Worm (Caenorhabditis elegans) whole organism, midembryonic: ENCODE measurements around the gene hmg-1.2.

Experiments
- T22C8.4 ChIP-seq: fragments of 200-800 bp; sonication (Bioruptor generic); IDR thresholded peaks from 2 replicates; pipeline ENCODE4 v1.3.6; 2022; ENCODE audit warnings: missing genetic modification characterization, missing compliant biosample characterization
- cog-1 ChIP-seq: sonication (generic microtip); optimal IDR thresholded peaks from 2 replicates; lab custom pipeline; 2016; ENCODE audit warnings: missing genetic modification characterization, missing compliant biosample characterization
- flt-1 ChIP-seq: fragments of 200-800 bp; sonication (Bioruptor generic); IDR thresholded peaks from 2 replicates; pipeline ENCODE4 v1.3.6; 2022; ENCODE audit warnings: missing genetic modification characterization, missing compliant biosample characterization
- klf-2 ChIP-seq: fragments of 200-800 bp; sonication (Bioruptor generic); conservative IDR thresholded peaks from 2 replicates; pipeline ENCODE4 v1.3.6; 2022; ENCODE audit warnings: missing genetic modification reagents, missing genetic modification characterization, missing compliant biosample characterization
- med-1 ChIP-seq: sonication (generic microtip); optimal IDR thresholded peaks from 2 replicates; lab custom pipeline; 2017; ENCODE audit warnings: missing genetic modification characterization, mild to moderate bottlenecking, missing compliant biosample characterization, antibody characterized with exemption, missing genetic modification reagents; ENCODE audit not compliant: insufficient read depth
- ref-1 ChIP-seq: fragments of 200-800 bp; sonication (Bioruptor generic); conservative IDR thresholded peaks from 2 replicates; pipeline ENCODE4 v1.3.6; 2022; ENCODE audit warnings: missing genetic modification reagents, missing genetic modification characterization, missing compliant biosample characterization
- ztf-23 ChIP-seq: fragments of 200-800 bp; sonication (Bioruptor generic); IDR thresholded peaks from 2 replicates; pipeline ENCODE4 v1.3.6; 2022; ENCODE audit warnings: missing genetic modification reagents, missing genetic modification characterization, missing compliant biosample characterization
- ztf-29 ChIP-seq: fragments of 200-800 bp; sonication (Bioruptor generic); IDR thresholded peaks from 2 replicates; pipeline ENCODE4 v1.3.6; 2022; ENCODE audit warnings: missing genetic modification reagents, missing genetic modification characterization, missing compliant biosample characterization

- no peak for TF ChIP-seq klf-2
- no peak for TF ChIP-seq flt-1 (GFP tag; lab: Robert Waterston, UW)
- TF ChIP-seq T22C8.4 (GFP tag; lab: Robert Waterston, UW), result no peak
- TF ChIP-seq cog-1, result no peak
- no peak for TF ChIP-seq med-1 (GFP tag; lab: Kevin White, UChicago)
- TF ChIP-seq ztf-23, result no peak
- no peak for TF ChIP-seq ref-1 (GFP tag; lab: Robert Waterston, UW)
- no peak for TF ChIP-seq ztf-29 (GFP tag; lab: Robert Waterston, UW)
Measured at ce11 chrIII:6248064-6248687, 32.0 kb upstream of the hmg-1.2 start, which contains the start of the genes gen-1 and stt-3.
